Worm (Caenorhabditis elegans) whole organism, L4 larva: Measurements from ENCODE around the gene snf-3.

Source experiments
- F49E8.2 ChIP-seq: sonication (generic microtip); optimal IDR thresholded peaks from 2 replicates; lab custom pipeline; 2016; ENCODE audit warnings: missing compliant biosample characterization, mild to moderate bottlenecking, missing genetic modification characterization, borderline replicate concordance
- ceh-32 ChIP-seq: sonication (generic microtip); optimal IDR thresholded peaks from 2 replicates; lab custom pipeline; 2016; ENCODE audit warnings: mild to moderate bottlenecking, missing genetic modification characterization, missing compliant biosample characterization; ENCODE audit not compliant: poor library complexity
- ceh-82 ChIP-seq: sonication (generic microtip); optimal IDR thresholded peaks from 2 replicates; lab custom pipeline; 2017; ENCODE audit warnings: missing biosample characterization, missing genetic modification characterization
- lsy-2 ChIP-seq, 2 experiments: fragments of 150-350 bp in 1 of 2; sonication (generic microtip) in 1 of 2; optimal IDR thresholded peaks; 2 replicates each; lab custom pipeline; 2014 to 2017; ENCODE audit warnings: missing biosample characterization in 2 of 2, missing genetic modification characterization in 2 of 2
- nhr-11 ChIP-seq: fragments of 150-350 bp; optimal IDR thresholded peaks from 2 replicates; lab custom pipeline; 2014; ENCODE audit warnings: missing biosample characterization, missing genetic modification characterization
- nhr-41 ChIP-seq: fragments of 200-800 bp; sonication (Bioruptor generic); IDR thresholded peaks from 2 replicates; pipeline ENCODE4 v1.3.6; 2022; ENCODE audit warnings: missing genetic modification reagents, missing genetic modification characterization, missing compliant biosample characterization
- rbr-2 ChIP-seq: sonication (generic microtip); optimal IDR thresholded peaks from 2 replicates; lab custom pipeline; 2016; ENCODE audit warnings: missing genotype, missing genetic modification characterization, missing compliant biosample characterization
- skn-1 ChIP-seq: fragments of 150-350 bp; optimal IDR thresholded peaks from 2 replicates; lab custom pipeline; 2014; ENCODE audit warnings: missing biosample characterization, missing genetic modification characterization
- snpc-4 ChIP-seq: fragments of 150-350 bp; optimal IDR thresholded peaks from 2 replicates; lab custom pipeline; 2014; ENCODE audit warnings: missing biosample characterization, missing genetic modification characterization
- unc-62 ChIP-seq, 3 experiments: fragments of 150-350 bp in 1 of 3; sonication (generic microtip); optimal IDR thresholded peaks in 2 of 3; peaks in 1 of 3; 1 replicate in 1 of 3; 2 replicates in 2 of 3; lab custom pipeline; 2014 to 2017; ENCODE audit warnings: missing biosample characterization in 3 of 3, missing genetic modification characterization in 3 of 3, missing genetic modification reagents in 3 of 3, missing genotype in 1 of 3
- vab-7 ChIP-seq: fragments of 200-800 bp; sonication (Bioruptor generic); IDR thresholded peaks from 2 replicates; pipeline ENCODE4 v1.3.6; 2022; ENCODE audit warnings: missing genetic modification reagents, missing genetic modification characterization, missing compliant biosample characterization
- zag-1 ChIP-seq: fragments of 150-350 bp; optimal IDR thresholded peaks from 2 replicates; lab custom pipeline; 2014; ENCODE audit warnings: missing biosample characterization, missing genetic modification characterization

DNA sequence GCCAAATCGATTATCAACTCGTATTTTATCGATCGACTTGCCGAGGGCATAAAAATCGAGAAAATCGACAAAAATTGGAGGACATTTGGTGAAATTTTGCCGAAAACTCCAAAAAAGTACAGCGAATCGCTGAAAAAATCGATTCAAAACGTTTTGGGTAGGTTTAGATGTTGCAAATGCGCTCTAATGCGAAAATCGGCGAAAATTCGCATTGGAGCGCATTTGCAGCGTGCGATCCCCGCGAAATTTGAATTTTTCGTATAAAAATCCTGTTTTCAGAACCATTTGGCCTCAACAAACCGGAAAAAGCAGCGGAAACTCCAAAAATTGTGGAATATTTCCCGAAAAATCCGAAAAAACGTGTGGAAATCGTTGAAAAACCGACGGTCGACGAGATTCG lies 34.7 kb downstream of the snf-3 start:
- no peak for TF ChIP-seq skn-1
- TF ChIP-seq ceh-32: no peak
- TF ChIP-seq nhr-41: no peak
- TF ChIP-seq vab-7 (GFP tag; lab: Robert Waterston, UW): no peak
- TF ChIP-seq unc-62 (GFP tag; optimal IDR thresholded peaks at IDR 0.05 in 1 of 2; lab: Kevin White, UChicago): peak in 1 of 2 experiments; percentile 54
- TF ChIP-seq unc-62 (tag; optimal IDR thresholded peaks at IDR 0.05; lab: Kevin White, UChicago): no peak
- no peak for TF ChIP-seq zag-1 (tag; lab: Kevin White, UChicago)
- TF ChIP-seq ceh-82 (tag; lab: Kevin White, UChicago): no peak
- TF ChIP-seq F49E8.2: no peak
- no peak for TF ChIP-seq snpc-4 (tag; lab: Kevin White, UChicago)
- TF ChIP-seq lsy-2 (tag; optimal IDR thresholded peaks at IDR 0.05; lab: Kevin White, UChicago): no peak
- no peak for TF ChIP-seq rbr-2
- no peak for TF ChIP-seq nhr-11 (tag; lab: Kevin White, UChicago)
